Worm (Caenorhabditis elegans) whole organism, mixed stage, embryonic: ENCODE data around the gene srg-65.

Experiments
- M03D4.4 ChIP-seq: sonication (generic microtip); optimal IDR thresholded peaks from 2 replicates; lab custom pipeline; 2017; ENCODE audit warnings: mild to moderate bottlenecking, missing genetic modification characterization, missing compliant biosample characterization
- bed-3 ChIP-seq: fragments of 200-800 bp; sonication (Bioruptor generic); optimal IDR thresholded peaks from 3 replicates; lab custom pipeline; 2018; ENCODE audit warnings: mild to moderate bottlenecking, missing genetic modification characterization, moderate library complexity, missing compliant biosample characterization
- blmp-1 ChIP-seq: fragments of 150-350 bp; optimal IDR thresholded peaks from 2 replicates; lab custom pipeline; 2014; ENCODE audit warnings: missing biosample characterization, missing genetic modification characterization
- ceh-39 ChIP-seq: fragments of 150-350 bp; optimal IDR thresholded peaks from 2 replicates; lab custom pipeline; 2014; ENCODE audit warnings: missing biosample characterization, missing genetic modification characterization
- ceh-43 ChIP-seq: fragments of 200-800 bp; sonication (Bioruptor generic); optimal IDR thresholded peaks from 2 replicates; lab custom pipeline; 2018; ENCODE audit warnings: mild to moderate bottlenecking, missing genetic modification characterization, moderate library complexity, missing compliant biosample characterization
- ceh-83 ChIP-seq: fragments of 200-800 bp; sonication (Bioruptor generic); optimal IDR thresholded peaks from 2 replicates; lab custom pipeline; 2018; ENCODE audit warnings: mild to moderate bottlenecking, missing genetic modification characterization, missing compliant biosample characterization
- ces-1 ChIP-seq: fragments of 150-350 bp; optimal IDR thresholded peaks from 2 replicates; lab custom pipeline; 2014; ENCODE audit warnings: missing biosample characterization, missing genetic modification reagents, missing genetic modification characterization
- cnd-1 ChIP-seq: fragments of 200-800 bp; sonication (Bioruptor generic); optimal IDR thresholded peaks from 2 replicates; lab custom pipeline; 2018; ENCODE audit warnings: mild to moderate bottlenecking, missing genetic modification characterization, missing compliant biosample characterization
- drap-1 ChIP-seq: fragments of 200-800 bp; sonication (Bioruptor generic); optimal IDR thresholded peaks from 3 replicates; lab custom pipeline; 2018; ENCODE audit warnings: mild to moderate bottlenecking, missing genetic modification characterization, missing compliant biosample characterization
- elt-1 ChIP-seq: sonication (generic microtip); optimal IDR thresholded peaks from 2 replicates; lab custom pipeline; 2017; ENCODE audit warnings: missing genetic modification characterization, mild to moderate bottlenecking, missing compliant biosample characterization, antibody characterized with exemption, moderate library complexity, borderline replicate concordance; ENCODE audit not compliant: insufficient read depth
- elt-3 ChIP-seq: fragments of 150-350 bp; optimal IDR thresholded peaks from 2 replicates; lab custom pipeline; 2014; ENCODE audit warnings: missing biosample characterization, missing genetic modification characterization
- flh-1 ChIP-seq: fragments of 200-800 bp; sonication (Bioruptor generic); optimal IDR thresholded peaks from 2 replicates; lab custom pipeline; 2018; ENCODE audit warnings: mild to moderate bottlenecking, missing genetic modification characterization, moderate library complexity, missing compliant biosample characterization
- ham-2 ChIP-seq: fragments of 200-800 bp; sonication (Bioruptor generic); optimal IDR thresholded peaks from 2 replicates; lab custom pipeline; 2018; ENCODE audit warnings: mild to moderate bottlenecking, missing genetic modification characterization, missing compliant biosample characterization
- hlh-1 ChIP-seq: fragments of 150-350 bp; optimal IDR thresholded peaks from 2 replicates; lab custom pipeline; 2014; ENCODE audit warnings: missing biosample characterization, missing genetic modification reagents, missing genetic modification characterization
- lin-13 ChIP-seq: fragments of 150-350 bp; optimal IDR thresholded peaks from 2 replicates; lab custom pipeline; 2014; ENCODE audit warnings: missing biosample characterization, missing genetic modification characterization
- lin-32 ChIP-seq: fragments of 200-800 bp; sonication (Bioruptor generic); optimal IDR thresholded peaks from 2 replicates; lab custom pipeline; 2018; ENCODE audit warnings: mild to moderate bottlenecking, missing genetic modification characterization, missing compliant biosample characterization
- lsy-2 ChIP-seq: fragments of 150-350 bp; optimal IDR thresholded peaks from 2 replicates; lab custom pipeline; 2014; ENCODE audit warnings: missing biosample characterization, missing genetic modification characterization
- mab-5 ChIP-seq: fragments of 150-350 bp; optimal IDR thresholded peaks from 2 replicates; lab custom pipeline; 2014; ENCODE audit warnings: missing biosample characterization, missing genetic modification characterization
- mep-1 ChIP-seq: fragments of 150-350 bp; optimal IDR thresholded peaks from 2 replicates; lab custom pipeline; 2017; ENCODE audit warnings: missing biosample characterization, missing genetic modification reagents, missing genetic modification characterization, inconsistent platforms
- nhr-12 ChIP-seq: fragments of 150-350 bp; optimal IDR thresholded peaks from 2 replicates; lab custom pipeline; 2014; ENCODE audit warnings: missing biosample characterization, missing genetic modification characterization
- nhr-2 ChIP-seq: fragments of 150-350 bp; optimal IDR thresholded peaks from 2 replicates; lab custom pipeline; 2014; ENCODE audit warnings: missing biosample characterization, missing genetic modification characterization
- nhr-237 ChIP-seq: fragments of 150-350 bp; optimal IDR thresholded peaks from 2 replicates; lab custom pipeline; 2014; ENCODE audit warnings: missing biosample characterization, missing genetic modification characterization
- nhr-76 ChIP-seq: sonication (generic microtip); optimal IDR thresholded peaks from 2 replicates; lab custom pipeline; 2017; ENCODE audit warnings: missing biosample characterization, missing genetic modification characterization
- sem-2 ChIP-seq: fragments of 200-800 bp; sonication (Bioruptor generic); optimal IDR thresholded peaks from 2 replicates; lab custom pipeline; 2018; ENCODE audit warnings: mild to moderate bottlenecking, missing genetic modification characterization, missing compliant biosample characterization
- snpc-4 ChIP-seq: fragments of 150-350 bp; optimal IDR thresholded peaks from 2 replicates; lab custom pipeline; 2014; ENCODE audit warnings: missing biosample characterization, missing genetic modification characterization
- sptf-1 ChIP-seq: sonication (generic microtip); optimal IDR thresholded peaks from 2 replicates; lab custom pipeline; 2017; ENCODE audit warnings: mild to moderate bottlenecking, missing genetic modification characterization, moderate library complexity, missing compliant biosample characterization
- unc-120 ChIP-seq: sonication (generic microtip); optimal IDR thresholded peaks from 2 replicates; lab custom pipeline; 2017; ENCODE audit warnings: missing genetic modification characterization, missing compliant biosample characterization; ENCODE audit not compliant: poor library complexity, severe bottlenecking
- unc-39 ChIP-seq: fragments of 150-350 bp; optimal IDR thresholded peaks from 2 replicates; lab custom pipeline; 2014; ENCODE audit warnings: missing biosample characterization, missing genetic modification characterization
- unc-62 ChIP-seq: fragments of 150-350 bp; optimal IDR thresholded peaks from 2 replicates; lab custom pipeline; 2014; ENCODE audit warnings: missing biosample characterization, missing genetic modification reagents, missing genetic modification characterization
- zip-8 ChIP-seq: fragments of 150-350 bp; optimal IDR thresholded peaks from 2 replicates; lab custom pipeline; 2014; ENCODE audit warnings: missing biosample characterization, missing genetic modification characterization
- ztf-11 ChIP-seq: fragments of 150-350 bp; optimal IDR thresholded peaks from 2 replicates; lab custom pipeline; 2014; ENCODE audit warnings: missing biosample characterization, missing genetic modification characterization

srg-65 gene

DNA sequence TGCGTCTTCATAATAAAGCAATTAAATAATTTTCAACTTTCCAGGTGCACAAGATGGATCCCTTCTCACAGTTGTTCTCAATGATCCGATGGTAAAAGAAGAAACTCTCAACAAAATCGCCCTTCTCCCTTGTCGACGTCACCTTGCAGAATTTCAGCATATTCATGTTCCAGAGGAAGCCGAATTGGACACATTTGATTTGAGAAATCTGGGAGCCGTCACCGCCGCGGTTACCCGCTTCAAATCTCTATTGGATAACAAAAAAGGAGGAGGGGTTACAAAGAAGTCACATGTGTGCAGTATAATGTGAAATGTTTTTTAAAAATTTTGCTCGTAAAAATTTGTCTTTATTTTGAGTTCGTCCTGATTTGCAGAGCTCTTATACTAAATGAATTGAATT lies 17.9 kb upstream of the srg-65 start:
- no peak for TF ChIP-seq unc-39 (tag; lab: Kevin White, UChicago)
- no peak for TF ChIP-seq ztf-11 (tag; lab: Kevin White, UChicago)
- no peak for TF ChIP-seq M03D4.4 (tag; lab: Kevin White, UChicago)
- TF ChIP-seq lsy-2 (tag; lab: Kevin White, UChicago), result no peak
- TF ChIP-seq, all 35 proteins: peak for 0

DNA sequence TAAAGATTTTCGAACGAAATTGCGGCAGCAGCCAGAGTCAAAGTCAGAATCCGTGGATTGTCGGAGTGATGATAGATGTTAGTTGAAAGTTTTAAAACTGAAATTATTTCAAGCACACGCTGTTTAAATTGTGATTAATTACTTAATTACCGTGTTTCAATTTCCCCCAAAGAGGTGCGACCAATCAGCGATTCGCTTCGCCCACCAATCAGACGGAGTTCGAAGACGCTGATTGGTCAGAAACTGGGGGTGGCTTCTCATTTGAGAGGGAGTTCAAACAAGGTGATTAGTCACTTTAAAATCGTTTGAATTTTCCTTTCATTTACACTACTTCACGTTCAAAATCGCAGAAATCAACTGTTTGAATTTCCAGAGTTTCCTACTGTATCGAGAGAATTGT lies 14.7 kb upstream of the srg-65 start:
- TF ChIP-seq unc-120 (tag; lab: Kevin White, UChicago) (no peak), M03D4.4 (tag; lab: Kevin White, UChicago) (no peak), ces-1 (GFP tag; lab: Kevin White, UChicago) (no peak), lin-13 (tag; lab: Kevin White, UChicago) (no peak), ceh-83 (GFP tag; lab: Kevin White, UChicago) (no peak), snpc-4 (tag; lab: Kevin White, UChicago) (no peak), mab-5 (no peak), mep-1 (tag; lab: Kevin White, UChicago) (no peak), nhr-237 (no peak), nhr-12 (tag; lab: Kevin White, UChicago) (no peak), elt-3 (tag; lab: Kevin White, UChicago) (no peak), ceh-39 (tag; lab: Kevin White, UChicago) (no peak), unc-39 (tag; lab: Kevin White, UChicago) (no peak), elt-1 (tag; lab: Kevin White, UChicago) (no peak), nhr-76 (no peak), unc-62 (GFP tag; lab: Kevin White, UChicago) (no peak), ztf-11 (tag; lab: Kevin White, UChicago) (no peak)

DNA sequence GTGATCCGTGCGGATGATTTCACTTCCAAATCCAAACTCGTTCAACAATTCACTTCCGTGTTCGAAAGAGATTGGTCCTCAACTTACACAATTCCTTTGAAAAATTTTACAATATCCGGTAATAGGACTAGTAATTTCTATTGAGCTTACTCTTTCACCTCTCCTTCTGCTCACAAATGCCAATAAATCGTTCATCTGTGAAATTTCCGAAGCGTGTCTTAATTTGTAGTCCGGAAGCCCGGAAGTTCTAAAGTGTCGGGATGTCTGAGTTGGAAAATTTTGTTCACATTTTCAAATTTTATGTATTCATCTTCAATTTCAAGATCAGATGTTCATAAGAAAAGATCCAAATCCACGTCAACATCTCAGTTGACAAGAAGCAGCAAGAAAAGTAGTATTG lies 8.7 kb upstream of the srg-65 start, which contains the start of gene T05C3.2:
Gene T05C3.2, plus strand, starts transcription at position 301 of the 400 bp plus-strand sequence.
- TF ChIP-seq ceh-83 (GFP tag; lab: Kevin White, UChicago) (no peak), lin-32 (GFP tag; lab: Kevin White, UChicago) (no peak), lsy-2 (tag; lab: Kevin White, UChicago) (no peak), drap-1 (GFP tag; lab: Kevin White, UChicago) (no peak), cnd-1 (tag; lab: Kevin White, UChicago) (no peak), snpc-4 (tag; lab: Kevin White, UChicago) (no peak), bed-3 (no peak), ces-1 (GFP tag; lab: Kevin White, UChicago) (no peak), zip-8 (tag; lab: Kevin White, UChicago) (no peak)
- TF ChIP-seq, all 35 proteins: peak for 0

DNA sequence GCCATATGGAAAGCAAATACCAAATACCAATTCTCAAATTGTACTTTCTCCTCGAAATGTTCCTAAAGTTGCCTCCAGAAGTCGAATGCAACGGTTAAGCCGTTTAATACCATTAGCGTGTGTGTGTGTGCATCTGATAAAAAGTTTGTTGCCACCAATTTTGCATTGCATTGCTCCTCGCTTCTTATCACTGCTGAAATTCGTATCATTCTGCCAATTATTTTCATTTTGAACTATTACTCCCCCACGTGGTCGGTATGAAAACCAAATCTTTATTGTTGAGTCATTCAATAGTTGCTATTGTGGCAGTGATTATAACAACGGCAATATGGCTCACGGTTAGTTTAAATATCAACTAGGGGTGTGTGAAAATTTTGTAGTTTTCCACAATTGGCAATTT lies 5.4 kb upstream of the srg-65 start, which contains the start of gene T05C3.6:
Gene T05C3.6, plus strand, starts transcription at position 241 of the 400 bp plus-strand sequence.
- TF ChIP-seq nhr-237, result no peak
- TF ChIP-seq flh-1, result no peak
- no peak for TF ChIP-seq elt-3 (tag; lab: Kevin White, UChicago)
- no peak for TF ChIP-seq unc-120 (tag; lab: Kevin White, UChicago)
- TF ChIP-seq lsy-2 (tag; lab: Kevin White, UChicago), result no peak
- no peak for TF ChIP-seq unc-39 (tag; lab: Kevin White, UChicago)
- TF ChIP-seq blmp-1 (tag; lab: Kevin White, UChicago), result no peak
- no peak for TF ChIP-seq nhr-76
- no peak for TF ChIP-seq zip-8 (tag; lab: Kevin White, UChicago)

DNA sequence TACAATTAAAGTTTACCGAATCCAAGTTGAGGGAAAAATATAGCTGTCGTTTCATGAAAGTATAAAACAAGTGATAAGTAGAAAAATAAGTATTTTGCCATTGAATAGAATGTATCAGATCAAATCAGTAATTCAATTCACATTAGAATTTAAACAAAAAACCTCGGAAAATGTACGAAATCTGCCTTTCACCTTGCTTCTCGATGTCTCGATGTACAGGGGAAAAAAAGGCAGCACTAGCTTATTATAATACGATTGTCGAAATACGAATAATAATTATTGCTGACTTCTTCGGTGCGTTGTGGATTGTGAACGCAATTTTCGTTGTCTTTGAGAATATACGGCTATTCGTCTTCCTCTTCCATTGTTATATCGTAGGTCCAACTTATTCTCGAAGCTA lies 4.0 kb upstream of the srg-65 start, which contains the start of gene grl-18:
Gene grl-18, minus strand, starts transcription at position 101 of the 400 bp plus-strand sequence.
- TF ChIP-seq nhr-2 (tag; lab: Kevin White, UChicago), result no peak
- TF ChIP-seq ham-2 (GFP tag; lab: Kevin White, UChicago), result no peak
- no peak for TF ChIP-seq sptf-1 (tag; lab: Kevin White, UChicago)
- no peak for TF ChIP-seq ceh-43 (GFP tag; lab: Kevin White, UChicago)
- no peak for TF ChIP-seq unc-62 (GFP tag; lab: Kevin White, UChicago)
- no peak for TF ChIP-seq lin-13 (tag; lab: Kevin White, UChicago)
- TF ChIP-seq hlh-1, result no peak
- no peak for TF ChIP-seq ceh-83 (GFP tag; lab: Kevin White, UChicago)
- no peak for TF ChIP-seq unc-39 (tag; lab: Kevin White, UChicago)
- no peak for TF ChIP-seq mep-1 (tag; lab: Kevin White, UChicago)
- TF ChIP-seq blmp-1 (tag; lab: Kevin White, UChicago), result no peak
- no peak for TF ChIP-seq sem-2 (GFP tag; lab: Kevin White, UChicago)
- TF ChIP-seq cnd-1 (tag; lab: Kevin White, UChicago), result no peak
- no peak for TF ChIP-seq nhr-76
